Fruit fly (Drosophila melanogaster) whole organism, embryonic: Measurements from ENCODE around the gene Ask1.
A peak's percentile ranks its signal among the peaks of the same experiment; 100 is the strongest.

Experiments
- Atf6 ChIP-seq: fragments of 200-800 bp; sonication (Bioruptor generic); IDR thresholded peaks from 2 replicates; pipeline ENCODE4 v1.3.6; 2022; ENCODE audit warnings: missing biosample characterization, missing genetic modification characterization
- CG10267 ChIP-seq: fragments of 200-800 bp; sonication (Bioruptor generic); optimal IDR thresholded peaks from 2 replicates; lab custom pipeline; 2018; ENCODE audit warnings: missing biosample characterization, mild to moderate bottlenecking, missing genetic modification characterization, moderate library complexity
- CG10979 ChIP-seq: fragments of 200-800 bp; sonication (Bioruptor generic); optimal IDR thresholded peaks from 2 replicates; lab custom pipeline; 2018; ENCODE audit warnings: missing biosample characterization, mild to moderate bottlenecking, missing genetic modification characterization, moderate library complexity
- CG11695 ChIP-seq: fragments of 200-800 bp; sonication (Bioruptor generic); IDR thresholded peaks from 3 replicates; pipeline ENCODE4 v1.3.6; 2022; ENCODE audit warnings: missing biosample characterization, missing genetic modification characterization
- CG11696 ChIP-seq: fragments of 200-800 bp; sonication (Bioruptor generic); IDR thresholded peaks from 2 replicates; pipeline ENCODE4 v1.3.6; 2022; ENCODE audit warnings: missing biosample characterization, missing genetic modification characterization
- CG13296 ChIP-seq: fragments of 200-800 bp; sonication (Bioruptor generic); optimal IDR thresholded peaks from 3 replicates; lab custom pipeline; 2018; ENCODE audit warnings: missing biosample characterization, mild to moderate bottlenecking, missing genetic modification characterization
- CG15479 ChIP-seq: fragments of 200-800 bp; sonication (Bioruptor generic); optimal IDR thresholded peaks from 3 replicates; lab custom pipeline; 2019; ENCODE audit warnings: missing biosample characterization, mild to moderate bottlenecking, missing genetic modification characterization, moderate library complexity
- CG1647 ChIP-seq: fragments of 200-800 bp; sonication (Bioruptor generic); optimal IDR thresholded peaks from 3 replicates; lab custom pipeline; 2016; ENCODE audit warnings: missing biosample characterization, missing genetic modification characterization
- CG16779 ChIP-seq: fragments of 200-800 bp; sonication (Bioruptor generic); IDR thresholded peaks from 2 replicates; pipeline ENCODE4 v1.3.6; 2022; ENCODE audit warnings: missing biosample characterization, missing genetic modification characterization
- CG18262 ChIP-seq: fragments of 200-800 bp; optimal IDR thresholded peaks from 3 replicates; lab custom pipeline; 2019; ENCODE audit warnings: missing biosample characterization, mild to moderate bottlenecking, missing genetic modification characterization, moderate library complexity
- CG18599 ChIP-seq: fragments of 200-800 bp; sonication (Bioruptor generic); optimal IDR thresholded peaks from 3 replicates; lab custom pipeline; 2017; ENCODE audit warnings: missing biosample characterization, missing genetic modification characterization, mild to moderate bottlenecking, moderate library complexity, missing genetic modification reagents
- CG2116 ChIP-seq: fragments of 200-800 bp; sonication (Bioruptor generic); optimal IDR thresholded peaks from 3 replicates; lab custom pipeline; 2018; ENCODE audit warnings: missing biosample characterization, mild to moderate bottlenecking, missing genetic modification characterization
- CG2120 ChIP-seq: fragments of 200-800 bp; sonication (Bioruptor generic); optimal IDR thresholded peaks from 3 replicates; lab custom pipeline; 2016; ENCODE audit warnings: missing biosample characterization, missing genetic modification characterization
- CG33557 ChIP-seq: fragments of 200-800 bp; sonication (Bioruptor generic); optimal IDR thresholded peaks from 2 replicates; lab custom pipeline; 2019; ENCODE audit warnings: missing biosample characterization, mild to moderate bottlenecking, missing genetic modification characterization, moderate library complexity
- CG5245 ChIP-seq: fragments of 200-800 bp; sonication (Bioruptor generic); optimal IDR thresholded peaks from 3 replicates; lab custom pipeline; 2016; ENCODE audit warnings: missing biosample characterization, missing genetic modification characterization
- CG7786 ChIP-seq: fragments of 200-800 bp; sonication (Bioruptor generic); optimal IDR thresholded peaks from 2 replicates; lab custom pipeline; 2016; ENCODE audit warnings: missing biosample characterization, missing genetic modification characterization
- CG8290 ChIP-seq, 3 experiments: fragments of 200-800 bp; sonication (Bioruptor generic); optimal IDR thresholded peaks; 2 replicates each; lab custom pipeline; 2016 to 2019; ENCODE audit warnings: missing biosample characterization in 3 of 3, missing genetic modification characterization in 3 of 3, mild to moderate bottlenecking in 2 of 3, moderate library complexity in 1 of 3
- CG9437 ChIP-seq: fragments of 200-800 bp; sonication (Bioruptor generic); optimal IDR thresholded peaks from 2 replicates; lab custom pipeline; 2018; ENCODE audit warnings: missing biosample characterization, mild to moderate bottlenecking, missing genetic modification characterization
- Gug ChIP-seq: fragments of 200-800 bp; sonication (Bioruptor generic); IDR thresholded peaks from 4 replicates; pipeline ENCODE4 v1.3.6; 2022; ENCODE audit warnings: missing biosample characterization, missing genetic modification characterization
- H2.0 ChIP-seq: fragments of 200-800 bp; sonication (Bioruptor generic); IDR thresholded peaks from 2 replicates; pipeline ENCODE4 v1.3.6; 2022; ENCODE audit warnings: missing biosample characterization, missing genetic modification characterization
- HLH4C ChIP-seq: fragments of 200-800 bp; sonication (Bioruptor generic); IDR thresholded peaks from 3 replicates; pipeline ENCODE4 v1.3.6; 2022; ENCODE audit warnings: missing biosample characterization, missing genetic modification characterization; ENCODE audit not compliant: partially characterized antibody
- Hmr ChIP-seq: fragments of 200-800 bp; sonication (Bioruptor generic); optimal IDR thresholded peaks from 3 replicates; lab custom pipeline; 2017; ENCODE audit warnings: mild to moderate bottlenecking, missing biosample characterization, missing genetic modification reagents, missing genetic modification characterization
- Med ChIP-seq: fragments of 200-800 bp; sonication (Bioruptor generic); peaks from one replicate; lab custom pipeline; 2016; ENCODE audit warnings: missing biosample characterization, missing genetic modification characterization, mild to moderate bottlenecking, inconsistent platforms, moderate library complexity
- NFAT ChIP-seq: fragments of 200-800 bp; sonication (Bioruptor generic); IDR thresholded peaks from 2 replicates; pipeline ENCODE4 v1.3.6; 2022; ENCODE audit warnings: missing biosample characterization, missing genetic modification characterization
- NK7.1 ChIP-seq: fragments of 200-800 bp; sonication (Bioruptor generic); optimal IDR thresholded peaks from 3 replicates; lab custom pipeline; 2016; ENCODE audit warnings: missing biosample characterization, missing genetic modification characterization
- Ravus ChIP-seq: fragments of 200-800 bp; sonication (Bioruptor generic); IDR thresholded peaks from 2 replicates; pipeline ENCODE4 v1.3.6; 2022; ENCODE audit warnings: missing biosample characterization, missing genetic modification characterization
- Rfx ChIP-seq: fragments of 200-800 bp; sonication (Bioruptor generic); IDR thresholded peaks from 2 replicates; pipeline ENCODE4 v1.3.6; 2022; ENCODE audit warnings: missing biosample characterization, missing genetic modification characterization
- Sox102F ChIP-seq: fragments of 200-800 bp; sonication (Bioruptor generic); optimal IDR thresholded peaks from 2 replicates; lab custom pipeline; 2018; ENCODE audit warnings: missing biosample characterization, mild to moderate bottlenecking, missing genetic modification characterization, moderate library complexity
- Xbp1 ChIP-seq: fragments of 200-800 bp; sonication (Bioruptor generic); optimal IDR thresholded peaks from 3 replicates; lab custom pipeline; 2016; ENCODE audit warnings: missing biosample characterization, mild to moderate bottlenecking, missing genetic modification characterization
- YL-1 ChIP-seq: fragments of 200-800 bp; sonication (Bioruptor generic); optimal IDR thresholded peaks from 3 replicates; lab custom pipeline; 2017; ENCODE audit warnings: missing biosample characterization, mild to moderate bottlenecking, missing genetic modification characterization
- ash1 ChIP-seq: fragments of 200-800 bp; sonication (Bioruptor generic); optimal IDR thresholded peaks from 2 replicates; lab custom pipeline; 2018; ENCODE audit warnings: missing biosample characterization, mild to moderate bottlenecking, missing genetic modification characterization
- ato ChIP-seq: fragments of 200-800 bp; sonication (Bioruptor generic); IDR thresholded peaks from 2 replicates; pipeline ENCODE4 v1.3.6; 2022; ENCODE audit warnings: missing biosample characterization, missing genetic modification characterization; ENCODE audit not compliant: partially characterized antibody
- ewg ChIP-seq: fragments of 200-800 bp; sonication (Bioruptor generic); optimal IDR thresholded peaks from 3 replicates; lab custom pipeline; 2017; ENCODE audit warnings: mild to moderate bottlenecking, missing biosample characterization, missing genetic modification reagents, missing genetic modification characterization
- eyg ChIP-seq: fragments of 200-800 bp; sonication (Bioruptor generic); optimal IDR thresholded peaks from 3 replicates; lab custom pipeline; 2016; ENCODE audit warnings: missing biosample characterization, missing genetic modification characterization
- fd96Cb ChIP-seq: fragments of 200-800 bp; sonication (Bioruptor generic); optimal IDR thresholded peaks from 2 replicates; lab custom pipeline; 2018; ENCODE audit warnings: missing biosample characterization, mild to moderate bottlenecking, missing genetic modification characterization, moderate library complexity
- gcm ChIP-seq: fragments of 200-800 bp; sonication (Bioruptor generic); optimal IDR thresholded peaks from 2 replicates; lab custom pipeline; 2019; ENCODE audit warnings: missing biosample characterization, mild to moderate bottlenecking, missing genetic modification characterization, moderate library complexity
- gem ChIP-seq: fragments of 200-800 bp; sonication (Bioruptor generic); optimal IDR thresholded peaks from 2 replicates; lab custom pipeline; 2019; ENCODE audit warnings: missing biosample characterization, mild to moderate bottlenecking, missing genetic modification characterization, moderate library complexity
- jing ChIP-seq: fragments of 200-800 bp; sonication (Bioruptor generic); optimal IDR thresholded peaks from 2 replicates; lab custom pipeline; 2018; ENCODE audit warnings: missing biosample characterization, mild to moderate bottlenecking, missing genetic modification characterization
- kni ChIP-seq: fragments of 200-800 bp; sonication (Bioruptor generic); optimal IDR thresholded peaks from 3 replicates; lab custom pipeline; 2017; ENCODE audit warnings: mild to moderate bottlenecking, missing biosample characterization, missing genetic modification reagents, missing genetic modification characterization
- lilli ChIP-seq: fragments of 200-800 bp; sonication (Bioruptor generic); optimal IDR thresholded peaks from 3 replicates; lab custom pipeline; 2016; ENCODE audit warnings: missing biosample characterization, missing genetic modification characterization
- lola ChIP-seq, 3 experiments: fragments of >200 bp in 2 of 3; fragments of 200-800 bp in 1 of 3; sonication (Bioruptor generic) in 1 of 3; optimal IDR thresholded peaks; 2 replicates each; lab custom pipeline; 2017 to 2019; ENCODE audit warnings: missing biosample characterization in 3 of 3, missing genetic modification characterization in 3 of 3, mild to moderate bottlenecking in 1 of 3, moderate library complexity in 1 of 3
- nerfin-2 ChIP-seq: fragments of 200-800 bp; sonication (Bioruptor generic); IDR thresholded peaks from 2 replicates; pipeline ENCODE4 v1.3.6; 2022; ENCODE audit warnings: missing biosample characterization, missing genetic modification characterization; ENCODE audit not compliant: partially characterized antibody
- peb ChIP-seq: fragments of 200-800 bp; sonication (Bioruptor generic); IDR thresholded peaks from 2 replicates; pipeline ENCODE4 v1.3.6; 2022; ENCODE audit warnings: missing biosample characterization, missing genetic modification characterization
- row ChIP-seq: fragments of 200-800 bp; sonication (Bioruptor generic); IDR thresholded peaks from 3 replicates; pipeline ENCODE4 v1.3.6; 2022; ENCODE audit warnings: missing biosample characterization, missing genetic modification characterization
- sd ChIP-seq: fragments of 200-800 bp; sonication (Bioruptor generic); optimal IDR thresholded peaks from 3 replicates; lab custom pipeline; 2018; ENCODE audit warnings: missing biosample characterization, mild to moderate bottlenecking, missing genetic modification characterization, moderate library complexity
- sens ChIP-seq: fragments of 200-800 bp; sonication (Bioruptor generic); peaks from one replicate; lab custom pipeline; 2016; ENCODE audit warnings: missing biosample characterization, missing genetic modification characterization
- sens-2 ChIP-seq: fragments of 200-800 bp; sonication (Bioruptor generic); IDR thresholded peaks from 2 replicates; pipeline ENCODE4 v1.3.6; 2022; ENCODE audit warnings: missing biosample characterization, missing genetic modification characterization
- twi ChIP-seq: fragments of 200-800 bp; optimal IDR thresholded peaks from 2 replicates; lab custom pipeline; 2019; ENCODE audit warnings: missing biosample characterization, mild to moderate bottlenecking, missing genetic modification characterization, moderate library complexity
- wek ChIP-seq: fragments of 200-800 bp; sonication (Bioruptor generic); optimal IDR thresholded peaks from 3 replicates; lab custom pipeline; 2018; ENCODE audit warnings: missing biosample characterization, mild to moderate bottlenecking, missing genetic modification characterization, moderate library complexity

Ask1 gene

dm6 chr3R:19859370-19860033 lies 20.0 kb upstream of the Ask1 start (continued):
- TF ChIP-seq YL-1 (GFP tag; lab: Kevin White, UChicago) (no peak), fd96Cb (tag; lab: Kevin White, UChicago) (no peak), row (GFP tag; lab: Robert Waterston, UW) (peak; percentile 63), Xbp1 (GFP tag; lab: Kevin White, UChicago) (no peak), CG11696 (no peak), peb (GFP tag; lab: Robert Waterston, UW) (no peak), CG11695 (GFP tag; lab: Robert Waterston, UW) (0 out of 3 replicates have a peak, but pooled peaks have one; percentile 13), eyg (no peak), CG13296 (GFP tag; lab: Kevin White, UChicago) (peak; percentile 18), ato (GFP tag; lab: Robert Waterston, UW) (no peak), CG33557 (GFP tag; lab: Kevin White, UChicago) (no peak), CG7786 (GFP tag; lab: Kevin White, UChicago) (peak; percentile 5), kni (GFP tag; lab: Kevin White, UChicago) (no peak), CG15479 (GFP tag; lab: Kevin White, UChicago) (peak; percentile 11), CG2116 (no peak), lilli (peak; percentile 8), nerfin-2 (GFP tag; lab: Robert Waterston, UW) (no peak), CG1647 (GFP tag; lab: Kevin White, UChicago) (no peak), ewg (GFP tag; lab: Kevin White, UChicago) (no peak), CG8290 (GFP tag; optimal IDR thresholded peaks at IDR 0.05; lab: Kevin White, UChicago) (no peak), CG8290 (tag; optimal IDR thresholded peaks at IDR 0.05; lab: Kevin White, UChicago) (peak in 1 of 2 experiments; percentile 30), NFAT (GFP tag; lab: Robert Waterston, UW) (0 out of 2 replicates have a peak, but pooled peaks have one; percentile 11), Med (GFP tag; lab: Kevin White, UChicago) (peak; percentile 83), NK7.1 (no peak), gem (peak; percentile 16), CG16779 (GFP tag; lab: Robert Waterston, UW) (no peak), H2.0 (GFP tag; lab: Robert Waterston, UW) (no peak), lola (GFP tag; optimal IDR thresholded peaks at IDR 0.05; lab: Kevin White, UChicago) (no peak), gcm (peak; percentile 28), CG18262 (tag; lab: Kevin White, UChicago) (peak; percentile 20), HLH4C (GFP tag; lab: Robert Waterston, UW) (no peak), twi (peak; percentile 9), Hmr (GFP tag; lab: Kevin White, UChicago) (peak; percentile 39), Gug (GFP tag; lab: Robert Waterston, UW) (peak; percentile 39; the same call in 1 of the 4 replicates), CG18599 (GFP tag; lab: Kevin White, UChicago) (peak; percentile 45), CG2120 (GFP tag; lab: Kevin White, UChicago) (peak; percentile 32), CG10267 (tag; lab: Kevin White, UChicago) (no peak), CG9437 (peak; percentile 12), sens (GFP tag; lab: Kevin White, UChicago) (peak; percentile 46), Ravus (GFP tag; lab: Robert Waterston, UW) (no peak), wek (GFP tag; lab: Kevin White, UChicago) (no peak), Atf6 (GFP tag; lab: Robert Waterston, UW) (peak; percentile 25; the same call in 1 of the 2 replicates), Sox102F (GFP tag; lab: Kevin White, UChicago) (peak; percentile 1), ash1 (GFP tag; lab: Kevin White, UChicago) (no peak), Rfx (GFP tag; lab: Robert Waterston, UW) (no peak; the same call in 1 of the 2 replicates), jing (GFP tag; lab: Kevin White, UChicago) (no peak), sd (peak; percentile 8), CG5245 (GFP tag; lab: Kevin White, UChicago) (no peak), sens-2 (GFP tag; lab: Robert Waterston, UW) (no peak), CG10979 (tag; lab: Kevin White, UChicago) (no peak)
